Fruit fly (Drosophila melanogaster): ENCODE data around the gene CG15130.

CG15130 gene

DNA sequence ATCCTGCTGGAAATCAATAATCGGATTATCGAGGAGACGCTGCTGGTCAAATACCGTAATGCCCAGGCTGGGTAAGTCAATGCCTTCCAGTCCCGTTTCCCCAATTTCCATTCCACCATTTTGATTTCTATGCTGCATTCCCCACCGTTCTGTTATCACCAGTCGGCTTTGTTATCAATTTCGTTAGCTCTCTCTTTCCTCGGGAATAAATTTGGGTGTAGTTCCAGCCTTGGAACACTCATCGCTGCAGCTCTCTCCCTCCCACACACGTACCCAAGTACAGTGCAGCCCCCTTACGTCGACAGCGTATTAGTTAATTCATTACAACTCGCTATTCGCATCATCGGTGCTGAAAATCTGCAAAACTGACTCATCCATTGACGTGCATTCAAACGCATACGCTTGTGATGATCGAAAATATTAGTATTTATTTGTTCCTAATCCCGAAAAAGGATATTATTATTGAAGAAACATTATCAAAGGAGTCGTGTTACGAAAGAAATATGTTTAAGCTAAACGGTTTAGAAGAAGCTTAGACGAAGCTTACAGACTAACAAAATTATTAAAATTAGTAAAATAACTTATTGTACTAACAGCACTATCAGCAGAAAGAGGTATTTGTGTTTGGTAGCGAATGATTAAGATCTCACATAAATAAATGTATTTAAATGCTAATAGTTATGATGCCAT lies 6.7 kb downstream of the CG15130 start (continued):
- TF ChIP-seq CG1603 (tag; optimal IDR thresholded peaks at IDR 0.05) (peak; percentile 28), phol (tag; optimal IDR thresholded peaks at IDR 0.05) (peak; percentile 48), sr (GFP tag; IDR thresholded peaks at IDR 0.05) (peak; percentile 60; the same call in 2 of the 3 replicates), prd (optimal IDR thresholded peaks at IDR 0.05) (no peak), prd (GFP tag; IDR thresholded peaks at IDR 0.05) (peak; percentile 29; the same call in 1 of the 3 replicates), lilli (GFP tag; optimal IDR thresholded peaks at IDR 0.05) (peak; percentile 43), Drgx (GFP tag; IDR thresholded peaks at IDR 0.05) (no peak), CG17186 (GFP tag; optimal IDR thresholded peaks at IDR 0.05) (no peak), dm (GFP tag; optimal IDR thresholded peaks at IDR 0.05) (no peak), croc (GFP tag; conservative IDR thresholded peaks at IDR 0.05) (no peak), psq (GFP tag; optimal IDR thresholded peaks at IDR 0.05) (peak; percentile 5), Dp (GFP tag; optimal IDR thresholded peaks at IDR 0.05) (no peak), vnd (GFP tag; IDR thresholded peaks at IDR 0.05; ENCODE audit: partially characterized antibody) (no peak), Lhr (GFP tag; optimal IDR thresholded peaks at IDR 0.05) (no peak), CG11560 (tag; IDR thresholded peaks at IDR 0.05) (no peak), hth (optimal IDR thresholded peaks at IDR 0.05) (no peak), Dref (GFP tag; IDR thresholded peaks at IDR 0.05) (peak; percentile 30; the same call in 1 of the 2 replicates), Dbx (GFP tag; IDR thresholded peaks at IDR 0.05) (peak; percentile 42; the same call in 1 of the 3 replicates), CG11247 (GFP tag; IDR thresholded peaks at IDR 0.05) (peak; percentile 44), Meics (GFP tag; optimal IDR thresholded peaks at IDR 0.05) (peak; percentile 39), hkb (optimal IDR thresholded peaks at IDR 0.05) (no peak), hkb (GFP tag; IDR thresholded peaks at IDR 0.05) (no peak; the same call in 1 of the 2 replicates), CG12155 (GFP tag; optimal IDR thresholded peaks at IDR 0.05) (peak; percentile 3), Ets65A (GFP tag) (no peak), CoRest (tag; optimal IDR thresholded peaks at IDR 0.05) (no peak), sens (GFP tag) (peak; percentile 78), Stat92E (GFP tag; optimal IDR thresholded peaks at IDR 0.05) (no peak), slbo (GFP tag; IDR thresholded peaks at IDR 0.05) (peak; percentile 52; the same call in 1 of the 2 replicates), pho (GFP tag; optimal IDR thresholded peaks at IDR 0.05) (no peak), Trl (optimal IDR thresholded peaks at IDR 0.05) (peak in 1 of 2 experiments; percentile 70), Trl (GFP tag; optimal IDR thresholded peaks at IDR 0.05) (no peak), bsh (GFP tag; optimal IDR thresholded peaks at IDR 0.05) (peak in 1 of 2 experiments; percentile 2), HLHmδ (GFP tag; optimal IDR thresholded peaks at IDR 0.05) (no peak), tgo (GFP tag; IDR thresholded peaks at IDR 0.05) (peak; percentile 26; the same call in 1 of the 3 replicates), CG9932 (GFP tag; IDR thresholded peaks at IDR 0.05) (peak; percentile 52; the same call in 1 of the 2 replicates), gce (GFP tag; IDR thresholded peaks at IDR 0.05) (no peak), pan (optimal IDR thresholded peaks at IDR 0.05) (no peak), pan (GFP tag; optimal IDR thresholded peaks at IDR 0.05 in 1 of 2, IDR thresholded peaks at IDR 0.05 in 1 of 2) (peak in 1 of 2 experiments; percentile 44), CG1024 (GFP tag; IDR thresholded peaks at IDR 0.05) (no peak), chinmo (GFP tag; IDR thresholded peaks at IDR 0.05; ENCODE audit: partially characterized antibody) (peak; percentile 35; the same call in 2 of the 4 replicates), CG11093 (GFP tag; IDR thresholded peaks at IDR 0.05) (0 out of 3 replicates have a peak, but pooled peaks have one; percentile 12), bab2 (GFP tag; optimal IDR thresholded peaks at IDR 0.05) (peak; percentile 6), CG13287 (GFP tag; IDR thresholded peaks at IDR 0.05; ENCODE audit: partially characterized antibody) (no peak), CG17612 (GFP tag; IDR thresholded peaks at IDR 0.05) (no peak), CG14050 (GFP tag; IDR thresholded peaks at IDR 0.05) (peak; percentile 13; the same call in 1 of the 3 replicates), Mrtf (GFP tag; IDR thresholded peaks at IDR 0.05) (peak; percentile 32; the same call in 1 of the 3 replicates), CG1832 (GFP tag; optimal IDR thresholded peaks at IDR 0.05) (peak; percentile 14), lmd (GFP tag; IDR thresholded peaks at IDR 0.05) (peak; percentile 22; the same call in 1 of the 2 replicates), Dek (tag; optimal IDR thresholded peaks at IDR 0.05) (peak; percentile 32), CG11456 (GFP tag; IDR thresholded peaks at IDR 0.05) (peak; percentile 62; the same call in 2 of the 3 replicates), Hr51 (GFP tag; optimal IDR thresholded peaks at IDR 0.05) (no peak)

All from whole organism, embryonic.